Comparison of ENCODE assay signal across 4 worm cellular contexts in genomic region chrX:17562195-17562594, ce11.
TF ChIP-seq lines count a peak whose summit lies in the region.

No protein-coding gene starts in this region.

TF ChIP-seq in whole organism, L2 larva, 48 proteins besides CTCF, POLR2A, EP300 and RAD21:
- TF ChIP-seq sem-4 (tag; optimal IDR thresholded peaks at IDR 0.05; lab: Kevin White, UChicago) (peak; percentile 51), Y55F3AM.14 (GFP tag; optimal IDR thresholded peaks at IDR 0.05; lab: Kevin White, UChicago) (no peak)

TF ChIP-seq in whole organism, L4 larva, 104 proteins besides CTCF, POLR2A, EP300 and RAD21:
- TF ChIP-seq ama-1 (optimal IDR thresholded peaks at IDR 0.05; lab: Kevin White, UChicago) (no peak), lin-1 (GFP tag; IDR thresholded peaks at IDR 0.05; lab: Robert Waterston, UW) (no peak), hmg-1.1 (GFP tag; IDR thresholded peaks at IDR 0.05; lab: Robert Waterston, UW) (peak; percentile 32; the same call in 1 of the 2 replicates), zip-2 (tag; optimal IDR thresholded peaks at IDR 0.05; lab: Kevin White, UChicago) (no peak), aha-1 (tag; lab: Kevin White, UChicago) (peak; percentile 16)
TF ChIP-seq in whole organism, L4 larva: peak in this region for 2.

TF ChIP-seq in whole organism, late embryonic, 69 proteins besides CTCF, POLR2A, EP300 and RAD21:
- TF ChIP-seq pha-4 (tag; optimal IDR thresholded peaks at IDR 0.05; lab: Kevin White, UChicago) = no peak
- TF ChIP-seq tbx-2 (tag; optimal IDR thresholded peaks at IDR 0.05; lab: Kevin White, UChicago) = peak; percentile 5
- TF ChIP-seq pha-2 (tag; optimal IDR thresholded peaks at IDR 0.05; lab: Kevin White, UChicago) = no peak
- peak; percentile 41 for TF ChIP-seq unc-55 (GFP tag; optimal IDR thresholded peaks at IDR 0.05; lab: Kevin White, UChicago)
- TF ChIP-seq unc-86 (tag; optimal IDR thresholded peaks at IDR 0.05; lab: Kevin White, UChicago) = no peak
- TF ChIP-seq sdc-2 (tag; optimal IDR thresholded peaks at IDR 0.05; lab: Kevin White, UChicago) = peak; percentile 58
- no peak for TF ChIP-seq hlh-13 (GFP tag; optimal IDR thresholded peaks at IDR 0.05; lab: Kevin White, UChicago)
- no peak for TF ChIP-seq sox-4 (tag; optimal IDR thresholded peaks at IDR 0.05; lab: Kevin White, UChicago)
- TF ChIP-seq sox-2 (GFP tag; IDR thresholded peaks at IDR 0.05; lab: Robert Waterston, UW) = no peak
- TF ChIP-seq dve-1 (tag; optimal IDR thresholded peaks at IDR 0.05; lab: Kevin White, UChicago) = no peak
- TF ChIP-seq K02D7.2 (tag; optimal IDR thresholded peaks at IDR 0.05; lab: Kevin White, UChicago) = no peak
- TF ChIP-seq ztf-16 (tag; optimal IDR thresholded peaks at IDR 0.05; lab: Kevin White, UChicago) = no peak
- no peak for TF ChIP-seq elt-2 (tag; optimal IDR thresholded peaks at IDR 0.05; lab: Kevin White, UChicago)
- peak; percentile 5 for TF ChIP-seq unc-42 (tag; optimal IDR thresholded peaks at IDR 0.05; lab: Kevin White, UChicago)
- no peak for TF ChIP-seq ets-4 (tag; optimal IDR thresholded peaks at IDR 0.05; lab: Kevin White, UChicago)

TF ChIP-seq in whole organism, mixed stage, embryonic, 35 proteins besides CTCF, POLR2A, EP300 and RAD21:
- TF ChIP-seq ces-1 (GFP tag; optimal IDR thresholded peaks at IDR 0.05; lab: Kevin White, UChicago) = no peak
- TF ChIP-seq ceh-39 (tag; optimal IDR thresholded peaks at IDR 0.05; lab: Kevin White, UChicago) = peak; percentile 15
- no peak for TF ChIP-seq tbx-8 (GFP tag; optimal IDR thresholded peaks at IDR 0.05; lab: Kevin White, UChicago)
- peak; percentile 22 for TF ChIP-seq pha-4 (tag; optimal IDR thresholded peaks at IDR 0.05; lab: Kevin White, UChicago)
- TF ChIP-seq hlh-1 (tag; optimal IDR thresholded peaks at IDR 0.05; lab: Kevin White, UChicago) = no peak
- TF ChIP-seq nhr-28 (tag; optimal IDR thresholded peaks at IDR 0.05; lab: Kevin White, UChicago) = no peak
- TF ChIP-seq lin-32 (GFP tag; optimal IDR thresholded peaks at IDR 0.05; lab: Kevin White, UChicago) = no peak
- TF ChIP-seq unc-120 (tag; optimal IDR thresholded peaks at IDR 0.05; lab: Kevin White, UChicago; ENCODE audit: poor library complexity, severe bottlenecking) = no peak
- no peak for TF ChIP-seq elt-1 (tag; optimal IDR thresholded peaks at IDR 0.05; lab: Kevin White, UChicago; ENCODE audit: borderline replicate concordance, insufficient read depth)
- no peak for TF ChIP-seq nhr-76 (tag; optimal IDR thresholded peaks at IDR 0.05; lab: Kevin White, UChicago)
- TF ChIP-seq mls-2 (tag; optimal IDR thresholded peaks at IDR 0.05; lab: Kevin White, UChicago) = peak; percentile 32
- peak; percentile 29 for TF ChIP-seq sptf-1 (tag; optimal IDR thresholded peaks at IDR 0.05; lab: Kevin White, UChicago)
- TF ChIP-seq ceh-83 (GFP tag; optimal IDR thresholded peaks at IDR 0.05; lab: Kevin White, UChicago) = no peak
- no peak for TF ChIP-seq blmp-1 (tag; optimal IDR thresholded peaks at IDR 0.05; lab: Kevin White, UChicago)
- peak; percentile 37 for TF ChIP-seq nhr-2 (tag; optimal IDR thresholded peaks at IDR 0.05; lab: Kevin White, UChicago)
- no peak for TF ChIP-seq elt-3 (tag; optimal IDR thresholded peaks at IDR 0.05; lab: Kevin White, UChicago)
- TF ChIP-seq sem-2 (GFP tag; optimal IDR thresholded peaks at IDR 0.05; lab: Kevin White, UChicago) = no peak
- no peak for TF ChIP-seq lin-13 (tag; optimal IDR thresholded peaks at IDR 0.05; lab: Kevin White, UChicago)
- no peak for TF ChIP-seq ztf-11 (tag; optimal IDR thresholded peaks at IDR 0.05; lab: Kevin White, UChicago)
- TF ChIP-seq nhr-12 (tag; optimal IDR thresholded peaks at IDR 0.05; lab: Kevin White, UChicago) = no peak
- TF ChIP-seq zip-8 (tag; optimal IDR thresholded peaks at IDR 0.05; lab: Kevin White, UChicago) = no peak
- TF ChIP-seq mab-5 (tag; optimal IDR thresholded peaks at IDR 0.05; lab: Kevin White, UChicago) = no peak
- TF ChIP-seq lsy-2 (tag; optimal IDR thresholded peaks at IDR 0.05; lab: Kevin White, UChicago) = no peak
- no peak for TF ChIP-seq unc-62 (GFP tag; optimal IDR thresholded peaks at IDR 0.05; lab: Kevin White, UChicago)
- TF ChIP-seq ceh-43 (GFP tag; optimal IDR thresholded peaks at IDR 0.05; lab: Kevin White, UChicago) = no peak
- TF ChIP-seq drap-1 (GFP tag; optimal IDR thresholded peaks at IDR 0.05; lab: Kevin White, UChicago) = no peak
- TF ChIP-seq mep-1 (tag; optimal IDR thresholded peaks at IDR 0.05; lab: Kevin White, UChicago) = no peak
- TF ChIP-seq cnd-1 (tag; optimal IDR thresholded peaks at IDR 0.05; lab: Kevin White, UChicago) = no peak
- TF ChIP-seq nhr-237 (tag; optimal IDR thresholded peaks at IDR 0.05; lab: Kevin White, UChicago) = no peak
- no peak for TF ChIP-seq flh-1 (GFP tag; optimal IDR thresholded peaks at IDR 0.05; lab: Kevin White, UChicago)
- no peak for TF ChIP-seq M03D4.4 (tag; optimal IDR thresholded peaks at IDR 0.05; lab: Kevin White, UChicago)
- TF ChIP-seq snpc-4 (tag; optimal IDR thresholded peaks at IDR 0.05; lab: Kevin White, UChicago) = no peak
- TF ChIP-seq ham-2 (GFP tag; optimal IDR thresholded peaks at IDR 0.05; lab: Kevin White, UChicago) = peak; percentile 52
- TF ChIP-seq bed-3 (GFP tag; optimal IDR thresholded peaks at IDR 0.05; lab: Kevin White, UChicago) = no peak
- no peak for TF ChIP-seq unc-39 (tag; optimal IDR thresholded peaks at IDR 0.05; lab: Kevin White, UChicago)
